Fruit fly (Drosophila melanogaster): ENCODE measurements around the gene CG4666.

Gene CG4666

DNA sequence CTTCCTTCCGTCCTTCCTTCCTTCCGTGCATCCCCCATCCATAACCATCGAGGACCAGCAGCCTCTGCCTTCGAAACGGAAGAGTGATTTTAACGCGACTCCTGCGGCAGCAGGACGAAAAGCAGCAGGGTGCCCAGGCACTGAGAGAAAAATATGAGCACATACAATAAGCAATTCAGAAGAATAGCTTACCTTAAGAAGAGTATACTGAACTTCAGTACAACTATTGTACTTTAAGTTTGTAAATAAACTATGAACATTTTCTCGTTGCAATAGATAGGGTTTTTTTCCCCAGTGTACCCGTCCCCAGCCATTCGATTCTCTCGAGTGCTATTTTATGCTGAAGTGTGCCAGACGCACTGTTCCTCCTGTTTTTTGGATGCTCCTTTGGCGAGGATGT lies 45.9 kb downstream of the CG4666 start (continued):
- TF ChIP-seq Dad (GFP tag; optimal IDR thresholded peaks at IDR 0.05) (peak; percentile 52), CG18599 (GFP tag; optimal IDR thresholded peaks at IDR 0.05) (peak; percentile 90), CG17186 (GFP tag; optimal IDR thresholded peaks at IDR 0.05) (no peak), sens-2 (GFP tag; IDR thresholded peaks at IDR 0.05) (peak; percentile 67), wor (GFP tag; IDR thresholded peaks at IDR 0.05) (peak; percentile 56), B-H1 (GFP tag; IDR thresholded peaks at IDR 0.05) (peak; percentile 69), ems (GFP tag; optimal IDR thresholded peaks at IDR 0.05) (peak; percentile 41), CG12391 (tag; optimal IDR thresholded peaks at IDR 0.05) (peak; percentile 81), C15 (GFP tag; IDR thresholded peaks at IDR 0.05) (no peak), onecut (GFP tag; IDR thresholded peaks at IDR 0.05) (peak; percentile 78), ci (GFP tag; IDR thresholded peaks at IDR 0.05) (peak; percentile 92), CG6272 (GFP tag; IDR thresholded peaks at IDR 0.05) (peak; percentile 66; the same call in 1 of the 2 replicates), CG13296 (GFP tag; optimal IDR thresholded peaks at IDR 0.05) (peak; percentile 73), row (GFP tag; IDR thresholded peaks at IDR 0.05) (peak; percentile 88), Camta (GFP tag; optimal IDR thresholded peaks at IDR 0.05) (peak; percentile 74), mld (GFP tag; IDR thresholded peaks at IDR 0.05; ENCODE audit: partially characterized antibody) (no peak), chinmo (GFP tag; IDR thresholded peaks at IDR 0.05; ENCODE audit: partially characterized antibody) (no peak), Fer1 (GFP tag; optimal IDR thresholded peaks at IDR 0.05) (peak; percentile 86), ranshi (GFP tag; IDR thresholded peaks at IDR 0.05) (peak; percentile 76), gfzf (GFP tag; optimal IDR thresholded peaks at IDR 0.05) (no peak), Hmr (GFP tag; optimal IDR thresholded peaks at IDR 0.05) (peak; percentile 76), CG34376 (GFP tag; optimal IDR thresholded peaks at IDR 0.05) (peak; percentile 38), NC2β (GFP tag; optimal IDR thresholded peaks at IDR 0.05) (peak; percentile 74), CG15601 (tag; optimal IDR thresholded peaks at IDR 0.05) (peak; percentile 79), HHEX (GFP tag; optimal IDR thresholded peaks at IDR 0.05) (peak; percentile 69), CG10267 (tag; optimal IDR thresholded peaks at IDR 0.05) (peak; percentile 76), CG11093 (GFP tag; IDR thresholded peaks at IDR 0.05) (peak; percentile 59; the same call in 2 of the 3 replicates), CG1603 (tag; optimal IDR thresholded peaks at IDR 0.05) (peak; percentile 90), esg (GFP tag; conservative IDR thresholded peaks at IDR 0.05) (peak; percentile 63), lmd (GFP tag; IDR thresholded peaks at IDR 0.05) (peak; percentile 73), Lim3 (GFP tag; IDR thresholded peaks at IDR 0.05) (0 out of 2 replicates have a peak, but pooled peaks have one; percentile 29), CG7839 (tag; optimal IDR thresholded peaks at IDR 0.05) (peak; percentile 85), CG10543 (GFP tag; optimal IDR thresholded peaks at IDR 0.05) (peak; percentile 67), CG10209 (GFP tag; optimal IDR thresholded peaks at IDR 0.05) (peak; percentile 74), hbn (GFP tag; IDR thresholded peaks at IDR 0.05; ENCODE audit: partially characterized antibody) (no peak), nerfin-1 (tag; optimal IDR thresholded peaks at IDR 0.05) (peak; percentile 78), CG10462 (GFP tag; optimal IDR thresholded peaks at IDR 0.05) (peak; percentile 40), ERR (GFP tag; optimal IDR thresholded peaks at IDR 0.05) (peak; percentile 51), peb (GFP tag; IDR thresholded peaks at IDR 0.05) (peak; percentile 64; the same call in 1 of the 2 replicates), HLHmδ (GFP tag; optimal IDR thresholded peaks at IDR 0.05) (no peak), cato (GFP tag; optimal IDR thresholded peaks at IDR 0.05; ENCODE audit: borderline replicate concordance) (peak; percentile 30), Nf-YA (GFP tag; IDR thresholded peaks at IDR 0.05) (peak; percentile 43; the same call in 1 of the 2 replicates), CG10147 (GFP tag; optimal IDR thresholded peaks at IDR 0.05) (peak; percentile 46), unpg (GFP tag; optimal IDR thresholded peaks at IDR 0.05) (peak; percentile 77), CG17361 (GFP tag; IDR thresholded peaks at IDR 0.05) (peak; percentile 78), Poxn (GFP tag; IDR thresholded peaks at IDR 0.05) (no peak), zfh1 (GFP tag; IDR thresholded peaks at IDR 0.05) (peak; percentile 85), CG9797 (GFP tag; optimal IDR thresholded peaks at IDR 0.05) (no peak), tap (tag; optimal IDR thresholded peaks at IDR 0.05) (peak; percentile 76), gro (GFP tag; optimal IDR thresholded peaks at IDR 0.05) (peak; percentile 51)
